Worm (Caenorhabditis elegans): ENCODE results near the gene nrde-2.

DNA sequence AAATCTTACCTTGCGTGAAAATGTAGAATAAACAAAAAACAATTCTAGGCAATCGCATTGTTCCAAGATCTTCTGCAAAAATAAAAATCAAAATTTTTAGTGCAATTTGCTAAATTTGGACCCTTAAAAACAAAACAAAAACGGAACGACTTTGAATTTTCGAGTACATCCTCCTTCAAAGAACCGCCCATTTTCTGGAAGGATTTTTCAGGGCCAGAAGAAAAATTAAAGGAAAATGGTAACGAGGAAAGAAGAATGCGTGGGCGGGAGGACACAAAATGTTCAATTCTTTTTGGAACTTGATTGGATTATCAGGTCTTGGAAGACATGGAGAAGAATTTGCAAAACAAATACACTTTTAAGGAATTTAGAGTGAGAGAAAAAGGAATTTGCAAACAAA is 23.7 kb upstream of the nrde-2 start, which contains the start of gene F54B3.4:
- TF ChIP-seq snpc-4 (tag; optimal IDR thresholded peaks at IDR 0.05) (no peak), lsy-2 (tag; optimal IDR thresholded peaks at IDR 0.05) (no peak), nhr-12 (tag; optimal IDR thresholded peaks at IDR 0.05) (no peak)

Measured in whole organism, L2 larva.